Worm (Caenorhabditis elegans): ENCODE results near the gene grl-29.
A peak's percentile ranks its signal among the peaks of the same experiment; 100 is the strongest.

The grl-29 gene

ce11 chrV:3588223-3588622, 33.2 kb upstream of the grl-29 start:
- TF ChIP-seq hlh-15 (tag; optimal IDR thresholded peaks at IDR 0.05) (no peak), nhr-232 (tag; optimal IDR thresholded peaks at IDR 0.05) (no peak), nhr-11 (tag; optimal IDR thresholded peaks at IDR 0.05) (no peak), fkh-10 (GFP tag; optimal IDR thresholded peaks at IDR 0.05) (no peak), ceh-9 (tag; optimal IDR thresholded peaks at IDR 0.05) (no peak), rnt-1 (tag; optimal IDR thresholded peaks at IDR 0.05) (no peak), pqm-1 (tag; optimal IDR thresholded peaks at IDR 0.05) (no peak), Y22D7AL.16 (tag; optimal IDR thresholded peaks at IDR 0.05) (no peak), hlh-13 (GFP tag; optimal IDR thresholded peaks at IDR 0.05) (no peak), tbx-2 (tag; optimal IDR thresholded peaks at IDR 0.05) (no peak), C38D4.7 (GFP tag; optimal IDR thresholded peaks at IDR 0.05) (no peak), pax-1 (tag; optimal IDR thresholded peaks at IDR 0.05) (no peak)

ce11 chrV:3587633-3588032, 32.6 kb upstream of the grl-29 start:
- TF ChIP-seq ceh-30 (tag; optimal IDR thresholded peaks at IDR 0.05) (no peak), hlh-13 (GFP tag; optimal IDR thresholded peaks at IDR 0.05) (no peak), odd-2 (tag; optimal IDR thresholded peaks at IDR 0.05) (peak; percentile 66), T23F11.4 (GFP tag; optimal IDR thresholded peaks at IDR 0.05) (no peak), pha-4 (tag; optimal IDR thresholded peaks at IDR 0.05) (no peak), ceh-24 (tag; optimal IDR thresholded peaks at IDR 0.05) (peak; percentile 0), ceh-18 (tag; optimal IDR thresholded peaks at IDR 0.05) (peak; percentile 19), pqm-1 (tag; optimal IDR thresholded peaks at IDR 0.05) (no peak), dve-1 (tag; optimal IDR thresholded peaks at IDR 0.05) (no peak), lin-11 (tag; optimal IDR thresholded peaks at IDR 0.05) (peak; percentile 50), ceh-45 (GFP tag; IDR thresholded peaks at IDR 0.05) (no peak), ceh-19 (GFP tag; optimal IDR thresholded peaks at IDR 0.05) (peak; percentile 49), ahr-1 (tag; optimal IDR thresholded peaks at IDR 0.05) (no peak), hlh-15 (tag; optimal IDR thresholded peaks at IDR 0.05) (peak; percentile 31), ceh-2 (tag; optimal IDR thresholded peaks at IDR 0.05) (peak; percentile 39), nhr-232 (tag; optimal IDR thresholded peaks at IDR 0.05) (peak; percentile 56), npax-4 (tag; optimal IDR thresholded peaks at IDR 0.05) (peak; percentile 27), C38D4.7 (GFP tag; optimal IDR thresholded peaks at IDR 0.05) (peak; percentile 54), nfya-1 (tag; optimal IDR thresholded peaks at IDR 0.05) (peak; percentile 24), syd-9 (tag; optimal IDR thresholded peaks at IDR 0.05) (no peak), sox-2 (GFP tag; IDR thresholded peaks at IDR 0.05) (no peak; the same call in 1 of the 2 replicates), pat-9 (tag; optimal IDR thresholded peaks at IDR 0.05) (peak; percentile 31), mec-3 (tag; optimal IDR thresholded peaks at IDR 0.05; ENCODE audit: borderline replicate concordance) (peak; percentile 13), ceh-31 (tag; optimal IDR thresholded peaks at IDR 0.05) (peak; percentile 62), C08G9.2 (tag; optimal IDR thresholded peaks at IDR 0.05) (no peak), fax-1 (tag; optimal IDR thresholded peaks at IDR 0.05) (peak; percentile 20), fkh-10 (GFP tag; optimal IDR thresholded peaks at IDR 0.05) (no peak), elt-2 (tag; optimal IDR thresholded peaks at IDR 0.05) (peak; percentile 81), pros-1 (tag; optimal IDR thresholded peaks at IDR 0.05) (no peak), ttx-3 (tag; optimal IDR thresholded peaks at IDR 0.05) (peak; percentile 64), ztf-16 (tag; optimal IDR thresholded peaks at IDR 0.05) (peak; percentile 15), hlh-6 (tag; optimal IDR thresholded peaks at IDR 0.05) (no peak), eyg-1 (tag; optimal IDR thresholded peaks at IDR 0.05) (no peak), dmd-4 (tag; optimal IDR thresholded peaks at IDR 0.05; ENCODE audit: borderline replicate concordance) (peak; percentile 45), madf-2 (tag; optimal IDR thresholded peaks at IDR 0.05) (no peak), unc-42 (tag; optimal IDR thresholded peaks at IDR 0.05) (no peak), ref-2 (tag; optimal IDR thresholded peaks at IDR 0.05) (no peak), ceh-9 (tag; optimal IDR thresholded peaks at IDR 0.05) (no peak), pag-3 (tag; optimal IDR thresholded peaks at IDR 0.05; ENCODE audit: borderline replicate concordance) (no peak), gmeb-2 (tag; optimal IDR thresholded peaks at IDR 0.05) (peak; percentile 40), F13H6.1 (tag; optimal IDR thresholded peaks at IDR 0.05) (peak; percentile 46), tbx-7 (tag; optimal IDR thresholded peaks at IDR 0.05) (no peak), pha-2 (tag; optimal IDR thresholded peaks at IDR 0.05) (peak; percentile 80), K09A11.1 (tag; optimal IDR thresholded peaks at IDR 0.05; ENCODE audit: insufficient read depth) (peak; percentile 54), Y22D7AL.16 (tag; optimal IDR thresholded peaks at IDR 0.05) (no peak), ceh-14 (tag; optimal IDR thresholded peaks at IDR 0.05) (peak; percentile 9), rnt-1 (tag; optimal IDR thresholded peaks at IDR 0.05) (no peak)

Measured in whole organism, late embryonic.